Fruit fly (Drosophila melanogaster) whole organism: ENCODE data around the gene CG31373.

Experiments
- CG8478 ChIP-seq: fragments of >200 bp; optimal IDR thresholded peaks from 2 replicates; lab custom pipeline; 2018; ENCODE audit warnings: inconsistent platforms
- EcR ChIP-seq, 2 experiments: fragments of >200 bp; optimal IDR thresholded peaks; 2 replicates each; lab custom pipeline; 2017; ENCODE audit warnings: missing biosample characterization in 2 of 2, missing genetic modification characterization in 2 of 2, missing genetic modification reagents in 2 of 2
- pan ChIP-seq: fragments of >200 bp; optimal IDR thresholded peaks from 2 replicates; lab custom pipeline; 2017

DNA sequence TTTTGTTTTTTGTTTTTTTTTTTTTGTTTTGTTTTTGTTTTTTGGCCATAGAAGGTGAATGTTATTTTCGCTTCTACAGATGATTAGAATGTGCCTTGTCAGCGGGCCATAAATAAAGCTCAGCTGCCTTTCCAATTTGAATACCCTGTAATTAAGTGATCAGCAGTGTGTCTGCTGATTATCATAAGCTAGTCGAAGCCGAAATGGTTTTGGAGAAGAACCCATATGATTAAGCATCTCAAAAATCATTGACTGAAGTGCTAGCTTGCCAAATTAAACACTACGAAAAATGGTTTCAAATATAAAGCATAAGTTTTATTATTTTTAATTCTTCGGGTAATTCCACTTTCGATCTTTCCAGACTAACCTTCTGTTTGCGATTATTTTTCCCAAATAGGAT is 25.9 kb downstream of the CG31373 start:
- TF ChIP-seq EcR (GFP tag; optimal IDR thresholded peaks at IDR 0.05; lab: Kevin White, UChicago) (no peak), CG8478 (no peak), pan (lab: Kevin White, UChicago) (no peak)
